Worm (Caenorhabditis elegans) whole organism, L4 larva: ENCODE results near the gene T20D4.15.

ENCODE experiments used
- D1046.2 ChIP-seq: fragments of 200-800 bp; sonication (Bioruptor generic); IDR thresholded peaks from 2 replicates; pipeline ENCODE4 v1.3.6; 2022; ENCODE audit warnings: missing genetic modification characterization, missing compliant biosample characterization
- Y48G9A.11 ChIP-seq: fragments of 200-800 bp; sonication (Bioruptor generic); IDR thresholded peaks from 2 replicates; pipeline ENCODE4 v1.3.6; 2022; ENCODE audit warnings: missing genetic modification reagents, missing genetic modification characterization, missing compliant biosample characterization
- Y75B8A.6 ChIP-seq: fragments of 200-800 bp; sonication (Bioruptor generic); IDR thresholded peaks from 2 replicates; pipeline ENCODE4 v1.3.6; 2022; ENCODE audit warnings: missing genetic modification reagents, missing genetic modification characterization, missing compliant biosample characterization
- ZK546.5 ChIP-seq, 2 experiments: sonication (generic microtip); optimal IDR thresholded peaks; 2 replicates each; lab custom pipeline; 2017; ENCODE audit warnings: missing biosample characterization in 2 of 2, missing genetic modification characterization in 2 of 2
- aha-1 ChIP-seq: fragments of 150-350 bp; peaks from one replicate; lab custom pipeline; 2014; ENCODE audit warnings: missing biosample characterization, missing genetic modification characterization
- aly-2 ChIP-seq: sonication (generic microtip); optimal IDR thresholded peaks from 2 replicates; lab custom pipeline; 2018; ENCODE audit warnings: missing biosample characterization, missing genetic modification characterization
- attf-4 ChIP-seq: sonication (generic microtip); optimal IDR thresholded peaks from 3 replicates; lab custom pipeline; 2017; ENCODE audit warnings: missing biosample characterization, missing genetic modification characterization
- ceh-32 ChIP-seq: sonication (generic microtip); optimal IDR thresholded peaks from 2 replicates; lab custom pipeline; 2016; ENCODE audit warnings: mild to moderate bottlenecking, missing genetic modification characterization, missing compliant biosample characterization; ENCODE audit not compliant: poor library complexity
- ceh-44 ChIP-seq: fragments of 200-800 bp; sonication (Bioruptor generic); IDR thresholded peaks from 2 replicates; pipeline ENCODE4 v1.3.6; 2022; ENCODE audit warnings: missing genetic modification reagents, missing genetic modification characterization, missing compliant biosample characterization
- cey-2 ChIP-seq: sonication (generic microtip); optimal IDR thresholded peaks from 3 replicates; lab custom pipeline; 2017; ENCODE audit warnings: missing genetic modification characterization, mild to moderate bottlenecking, missing compliant biosample characterization, antibody characterized with exemption, borderline replicate concordance; ENCODE audit not compliant: insufficient read depth
- daf-19 ChIP-seq: fragments of 200-800 bp; sonication (Bioruptor generic); conservative IDR thresholded peaks from 2 replicates; pipeline ENCODE4 v1.3.6; 2022; ENCODE audit warnings: missing genetic modification characterization, missing compliant biosample characterization
- dmd-6 ChIP-seq: fragments of 200-800 bp; sonication (Bioruptor generic); IDR thresholded peaks from 2 replicates; pipeline ENCODE4 v1.3.6; 2022; ENCODE audit warnings: missing genetic modification reagents, missing genetic modification characterization, missing compliant biosample characterization
- gei-8 ChIP-seq: fragments of 200-800 bp; sonication (Bioruptor generic); optimal IDR thresholded peaks from 2 replicates; lab custom pipeline; 2018; ENCODE audit warnings: mild to moderate bottlenecking, missing genetic modification characterization, missing compliant biosample characterization
- hlh-11 ChIP-seq: fragments of 200-800 bp; sonication (Bioruptor generic); optimal IDR thresholded peaks from 2 replicates; lab custom pipeline; 2018; ENCODE audit warnings: mild to moderate bottlenecking, missing genetic modification characterization, missing compliant biosample characterization
- hmg-1.1 ChIP-seq: fragments of 200-800 bp; sonication (Bioruptor generic); IDR thresholded peaks from 2 replicates; pipeline ENCODE4 v1.3.6; 2022; ENCODE audit warnings: missing genetic modification reagents, missing genetic modification characterization, missing compliant biosample characterization
- lin-1 ChIP-seq: fragments of 200-800 bp; sonication (Bioruptor generic); IDR thresholded peaks from 2 replicates; pipeline ENCODE4 v1.3.6; 2022; ENCODE audit warnings: missing genetic modification reagents, missing genetic modification characterization, missing compliant biosample characterization
- lin-13 ChIP-seq: fragments of 150-350 bp; optimal IDR thresholded peaks from 2 replicates; lab custom pipeline; 2014; ENCODE audit warnings: missing biosample characterization, missing genetic modification reagents, missing genetic modification characterization
- lin-29 ChIP-seq: fragments of 200-800 bp; sonication (Bioruptor generic); IDR thresholded peaks from 2 replicates; pipeline ENCODE4 v1.3.6; 2022; ENCODE audit warnings: missing genetic modification reagents, missing genetic modification characterization, missing compliant biosample characterization
- mep-1 ChIP-seq: fragments of 150-350 bp; sonication (generic microtip); optimal IDR thresholded peaks from 3 replicates; lab custom pipeline; 2014; ENCODE audit warnings: missing biosample characterization, missing genetic modification characterization
- nhr-42 ChIP-seq: fragments of 200-800 bp; sonication (Bioruptor generic); IDR thresholded peaks from 2 replicates; pipeline ENCODE4 v1.3.6; 2022; ENCODE audit warnings: missing genetic modification characterization, missing compliant biosample characterization
- nhr-48 ChIP-seq: sonication (generic microtip); optimal IDR thresholded peaks from 2 replicates; lab custom pipeline; 2016; ENCODE audit warnings: mild to moderate bottlenecking, missing genetic modification characterization, missing compliant biosample characterization
- set-16 ChIP-seq: fragments of 200-800 bp; sonication (Bioruptor generic); IDR thresholded peaks from 2 replicates; pipeline ENCODE4 v1.3.6; 2022; ENCODE audit warnings: missing genetic modification reagents, missing genetic modification characterization, missing compliant biosample characterization
- snpc-4 ChIP-seq: fragments of 150-350 bp; optimal IDR thresholded peaks from 2 replicates; lab custom pipeline; 2014; ENCODE audit warnings: missing biosample characterization, missing genetic modification characterization
- tra-1 ChIP-seq: fragments of 200-800 bp; sonication (Bioruptor generic); IDR thresholded peaks from 2 replicates; pipeline ENCODE4 v1.3.6; 2022; ENCODE audit warnings: missing genetic modification reagents, missing genetic modification characterization, missing compliant biosample characterization
- unc-62 ChIP-seq, 3 experiments: fragments of 150-350 bp in 1 of 3; sonication (generic microtip); optimal IDR thresholded peaks in 2 of 3; peaks in 1 of 3; 1 replicate in 1 of 3; 2 replicates in 2 of 3; lab custom pipeline; 2014 to 2017; ENCODE audit warnings: missing biosample characterization in 3 of 3, missing genetic modification characterization in 3 of 3, missing genetic modification reagents in 3 of 3, missing genotype in 1 of 3
- zfp-3 ChIP-seq: fragments of 200-800 bp; sonication (Bioruptor generic); conservative IDR thresholded peaks from 2 replicates; pipeline ENCODE4 v1.3.6; 2022; ENCODE audit warnings: missing genetic modification reagents, missing genetic modification characterization, missing compliant biosample characterization
- zip-2 ChIP-seq: fragments of 150-350 bp; optimal IDR thresholded peaks from 2 replicates; lab custom pipeline; 2014; ENCODE audit warnings: missing biosample characterization, missing genetic modification characterization
- ztf-11 ChIP-seq: fragments of 150-350 bp; optimal IDR thresholded peaks from 2 replicates; lab custom pipeline; 2014; ENCODE audit warnings: missing biosample characterization, missing genetic modification characterization
- ztf-7 ChIP-seq: fragments of 150-350 bp; optimal IDR thresholded peaks from 2 replicates; lab custom pipeline; 2014; ENCODE audit warnings: missing biosample characterization, missing genetic modification characterization

The T20D4.15 gene

DNA sequence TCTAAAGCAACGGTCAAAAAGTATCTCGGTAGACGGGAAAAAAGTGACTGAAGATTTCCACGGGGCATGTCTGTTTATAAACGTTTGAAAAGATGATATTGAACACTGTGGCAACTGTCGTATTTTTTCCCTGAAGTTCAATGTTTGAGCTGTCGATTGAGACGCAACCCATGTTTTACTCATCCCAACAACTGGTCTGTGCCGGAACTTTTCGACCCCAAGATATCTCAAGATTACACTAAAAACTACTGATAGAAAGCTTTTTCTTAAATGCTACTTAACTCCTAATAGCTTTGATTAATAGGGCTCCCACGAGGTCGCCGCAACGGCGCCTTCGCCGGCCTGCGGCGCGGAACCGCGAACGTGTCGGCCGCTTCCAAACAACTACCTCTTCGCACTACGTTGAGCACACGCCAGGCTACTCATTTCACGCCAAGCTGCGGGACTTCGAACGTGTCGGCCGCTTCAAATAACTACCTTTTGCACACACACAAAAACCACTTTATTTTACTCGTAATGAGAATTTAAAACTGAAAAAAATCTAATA lies at the start of gene T20D4.15:
Gene T20D4.15 (minus strand): TSS at position 51 of the 547 bp plus-strand sequence.
- TF ChIP-seq set-16 (GFP tag; lab: Robert Waterston, UW) (peak; percentile 60; the same call in 1 of the 2 replicates), dmd-6 (GFP tag; lab: Robert Waterston, UW) (peak; percentile 15; the same call in 1 of the 2 replicates), ceh-44 (GFP tag; lab: Robert Waterston, UW) (no peak), hlh-11 (peak; percentile 19), aly-2 (tag; lab: Kevin White, UChicago) (no peak), daf-19 (GFP tag; lab: Robert Waterston, UW) (no peak), mep-1 (tag; lab: Kevin White, UChicago) (no peak), attf-4 (no peak), Y48G9A.11 (GFP tag; lab: Robert Waterston, UW) (no peak)

DNA sequence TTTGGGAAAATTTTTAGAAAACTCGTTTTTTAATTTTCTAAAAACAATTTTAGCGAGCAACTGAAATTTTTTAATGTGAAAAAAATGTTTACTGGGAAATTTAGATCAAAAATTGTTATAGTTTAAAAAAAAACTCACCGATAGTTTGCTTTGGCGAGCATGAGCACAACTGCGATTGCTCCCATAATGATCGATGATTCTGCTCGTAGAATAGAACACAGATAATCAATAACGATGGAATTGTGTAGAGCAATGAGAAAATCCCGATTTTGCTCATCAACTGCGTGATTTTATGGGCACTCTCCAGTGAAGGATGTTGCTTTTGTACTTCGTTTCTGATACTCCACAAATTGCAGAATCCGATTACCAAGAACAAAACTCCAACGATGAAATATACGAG lies 48.1 kb upstream of the T20D4.15 start:
- TF ChIP-seq aha-1 (tag; lab: Kevin White, UChicago) (peak; percentile 81), ZK546.5 (tag; optimal IDR thresholded peaks at IDR 0.05; lab: Kevin White, UChicago) (no peak)

DNA sequence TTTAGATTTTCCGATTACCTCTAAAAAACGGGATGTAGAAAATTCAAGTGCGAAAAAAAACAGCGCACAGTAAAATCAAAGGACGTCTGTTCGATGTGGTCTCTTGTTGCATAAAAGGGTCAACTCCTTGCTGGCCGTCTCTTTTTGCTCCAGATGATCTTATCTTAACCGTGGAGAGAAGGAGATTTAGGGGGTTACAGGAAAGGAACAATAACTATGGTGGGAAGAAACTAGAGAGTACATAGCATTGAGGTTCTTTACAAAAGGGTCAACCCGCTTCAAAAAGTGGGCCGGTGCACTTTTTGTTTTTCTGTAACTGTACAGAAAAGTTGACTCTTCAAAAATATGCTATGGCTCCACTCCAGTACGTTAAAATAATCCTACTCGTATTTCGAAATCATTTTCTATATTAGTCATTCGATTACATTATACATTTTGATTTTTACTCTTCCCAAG lies 37.0 kb upstream of the T20D4.15 start, which contains the start of the genes T20D4.19 and srj-9:
Gene T20D4.19 (minus strand): TSS at position 101 of the 456 bp plus-strand sequence.
Gene srj-9 (plus strand): TSS at position 406 of the 456 bp plus-strand sequence.
- TF ChIP-seq gei-8 (GFP tag; lab: Kevin White, UChicago) (no peak), ztf-7 (tag; lab: Kevin White, UChicago) (no peak), unc-62 (GFP tag; optimal IDR thresholded peaks at IDR 0.05 in 1 of 2; lab: Kevin White, UChicago) (peak in 1 of 2 experiments; percentile 51), unc-62 (tag; optimal IDR thresholded peaks at IDR 0.05; lab: Kevin White, UChicago) (no peak), snpc-4 (no peak), ztf-11 (tag; lab: Kevin White, UChicago) (no peak), lin-29 (GFP tag; lab: Robert Waterston, UW) (no peak), cey-2 (tag; lab: Kevin White, UChicago) (no peak), Y75B8A.6 (GFP tag; lab: Robert Waterston, UW) (no peak)

DNA sequence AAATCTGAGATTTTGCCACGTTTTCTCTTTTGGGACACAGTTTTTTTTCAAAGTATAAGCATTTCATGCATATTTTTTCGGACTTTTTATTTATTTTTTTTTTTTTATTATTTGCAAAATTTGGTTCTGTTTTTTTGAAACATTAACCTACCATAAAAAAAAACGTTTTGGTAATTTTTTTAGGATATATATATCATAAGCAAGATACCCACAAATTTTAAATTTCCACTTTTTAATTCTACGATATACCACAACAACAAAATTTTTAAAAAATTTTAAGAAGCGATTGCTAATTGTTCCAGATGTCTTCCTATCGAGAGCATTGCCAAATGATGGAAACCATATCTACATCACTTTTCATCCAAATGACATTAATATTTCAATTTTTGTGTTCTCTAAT lies 34.2 kb upstream of the T20D4.15 start, which contains the start of gene srab-20:
Gene srab-20 (plus strand): TSS at position 301 of the 400 bp plus-strand sequence.
- no peak for TF ChIP-seq ztf-7 (tag; lab: Kevin White, UChicago)
- no peak for TF ChIP-seq D1046.2 (GFP tag; lab: Robert Waterston, UW)
- TF ChIP-seq nhr-48 (tag; lab: Kevin White, UChicago): no peak
- no peak for TF ChIP-seq nhr-42
- no peak for TF ChIP-seq cey-2 (tag; lab: Kevin White, UChicago)
- no peak for TF ChIP-seq lin-1 (GFP tag; lab: Robert Waterston, UW)
- no peak for TF ChIP-seq ceh-32
- TF ChIP-seq tra-1 (GFP tag; lab: Robert Waterston, UW): no peak
- TF ChIP-seq hmg-1.1 (GFP tag; lab: Robert Waterston, UW): no peak

DNA sequence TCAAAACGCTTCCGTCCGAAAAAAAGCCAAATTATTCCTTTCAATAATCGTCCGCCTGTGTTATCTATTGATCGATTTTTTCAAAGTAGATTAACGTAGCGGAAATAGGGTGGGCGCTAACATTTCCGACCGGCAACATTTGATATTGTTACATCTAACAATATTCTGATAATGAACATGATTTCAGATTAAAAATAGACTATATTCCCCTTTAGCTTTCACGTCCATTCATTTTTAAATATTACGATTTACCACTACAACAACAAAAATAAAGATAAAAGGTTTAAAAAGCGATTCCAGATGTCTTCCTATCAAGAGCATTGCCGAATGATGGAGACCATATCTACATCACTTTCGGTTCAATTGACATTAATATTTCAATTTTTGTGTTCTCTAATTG lies 31.5 kb upstream of the T20D4.15 start, which contains the start of gene srab-22:
Gene srab-22 (plus strand): TSS at position 301 of the 400 bp plus-strand sequence.
- TF ChIP-seq unc-62 (GFP tag; optimal IDR thresholded peaks at IDR 0.05 in 1 of 2; lab: Kevin White, UChicago): peak in 1 of 2 experiments; percentile 14
- TF ChIP-seq unc-62 (tag; optimal IDR thresholded peaks at IDR 0.05; lab: Kevin White, UChicago): no peak
- no peak for TF ChIP-seq lin-13 (GFP tag; lab: Kevin White, UChicago)

DNA sequence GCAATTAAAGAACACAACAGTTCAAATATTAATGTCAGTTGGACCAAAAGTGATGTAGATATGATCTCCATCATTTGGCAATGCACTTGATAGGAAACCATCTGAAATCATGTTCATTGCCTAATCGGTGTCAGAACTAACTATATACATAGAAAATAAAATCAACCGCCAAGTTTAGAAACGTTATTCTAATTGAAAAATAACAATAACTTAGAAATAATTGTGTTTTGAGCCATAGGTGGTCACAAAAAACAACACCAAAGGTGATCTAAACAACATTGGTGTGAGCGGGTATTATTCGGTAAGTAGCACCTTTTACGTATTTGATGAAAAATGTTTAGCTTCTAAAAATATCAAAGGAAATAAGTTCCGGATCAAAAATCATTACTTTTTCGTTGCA lies 29.8 kb upstream of the T20D4.15 start, which contains the start of gene srab-21:
Gene srab-21 (minus strand): TSS at position 101 of the 400 bp plus-strand sequence.
- TF ChIP-seq unc-62 (GFP tag; optimal IDR thresholded peaks at IDR 0.05 in 1 of 2; lab: Kevin White, UChicago) (peak in 1 of 2 experiments; percentile 15), unc-62 (tag; optimal IDR thresholded peaks at IDR 0.05; lab: Kevin White, UChicago) (no peak), zfp-3 (GFP tag; lab: Robert Waterston, UW) (no peak), zip-2 (tag; lab: Kevin White, UChicago) (no peak)
